Worm (Caenorhabditis elegans) whole organism, late embryonic: ENCODE measurements around the gene F35F10.14.

ENCODE experiments used
- C38D4.7 ChIP-seq: fragments of 200-800 bp; sonication (Bioruptor generic); optimal IDR thresholded peaks from 2 replicates; lab custom pipeline; 2018; ENCODE audit warnings: mild to moderate bottlenecking, missing genetic modification characterization, moderate library complexity, missing compliant biosample characterization
- F13H6.1 ChIP-seq: sonication (generic microtip); optimal IDR thresholded peaks from 2 replicates; lab custom pipeline; 2016; ENCODE audit warnings: missing genetic modification characterization, missing compliant biosample characterization
- ceh-19 ChIP-seq: fragments of 200-800 bp; sonication (Bioruptor generic); optimal IDR thresholded peaks from 2 replicates; lab custom pipeline; 2018; ENCODE audit warnings: mild to moderate bottlenecking, missing genetic modification characterization, missing compliant biosample characterization
- ceh-45 ChIP-seq: fragments of 200-800 bp; sonication (Bioruptor generic); IDR thresholded peaks from 2 replicates; pipeline ENCODE4 v1.3.6; 2022; ENCODE audit warnings: missing genetic modification reagents, missing genetic modification characterization, missing compliant biosample characterization
- ceh-6 ChIP-seq: fragments of 200-800 bp; sonication (Bioruptor generic); optimal IDR thresholded peaks from 2 replicates; lab custom pipeline; 2018; ENCODE audit warnings: mild to moderate bottlenecking, missing genetic modification characterization, missing compliant biosample characterization
- dmd-4 ChIP-seq: sonication (generic microtip); optimal IDR thresholded peaks from 2 replicates; lab custom pipeline; 2016; ENCODE audit warnings: borderline replicate concordance, missing genetic modification characterization, missing compliant biosample characterization
- elt-2 ChIP-seq: sonication (generic microtip); optimal IDR thresholded peaks from 2 replicates; lab custom pipeline; 2016; ENCODE audit warnings: missing genetic modification reagents, missing genetic modification characterization, missing compliant biosample characterization
- madf-2 ChIP-seq: sonication (generic microtip); optimal IDR thresholded peaks from 2 replicates; lab custom pipeline; 2017; ENCODE audit warnings: missing genetic modification characterization, missing compliant biosample characterization
- nfya-1 ChIP-seq: sonication (generic microtip); optimal IDR thresholded peaks from 2 replicates; lab custom pipeline; 2017; ENCODE audit warnings: missing genetic modification characterization, mild to moderate bottlenecking, missing compliant biosample characterization, antibody characterized with exemption, moderate library complexity
- pqm-1 ChIP-seq: sonication (generic microtip); optimal IDR thresholded peaks from 2 replicates; lab custom pipeline; 2016; ENCODE audit warnings: missing genetic modification characterization, missing compliant biosample characterization
- rnt-1 ChIP-seq: sonication (generic microtip); optimal IDR thresholded peaks from 2 replicates; lab custom pipeline; 2016; ENCODE audit warnings: missing genetic modification characterization, missing compliant biosample characterization
- tbx-7 ChIP-seq: sonication (generic microtip); optimal IDR thresholded peaks from 2 replicates; lab custom pipeline; 2016; ENCODE audit warnings: missing genotype, missing genetic modification characterization, missing compliant biosample characterization

- TF ChIP-seq ceh-6 (GFP tag; lab: Kevin White, UChicago) (no peak), nfya-1 (tag; lab: Kevin White, UChicago) (no peak), pqm-1 (tag; lab: Kevin White, UChicago) (no peak), ceh-19 (GFP tag; lab: Kevin White, UChicago) (no peak), elt-2 (tag; lab: Kevin White, UChicago) (no peak), F13H6.1 (tag; lab: Kevin White, UChicago) (no peak), C38D4.7 (GFP tag; lab: Kevin White, UChicago) (no peak), dmd-4 (tag; lab: Kevin White, UChicago) (no peak), tbx-7 (tag; lab: Kevin White, UChicago) (no peak), rnt-1 (tag; lab: Kevin White, UChicago) (no peak), ceh-45 (GFP tag; lab: Robert Waterston, UW) (no peak), madf-2 (tag; lab: Kevin White, UChicago) (no peak)
These were observed 41.7 kb upstream of the F35F10.14 start for ce11 chrV:3361633-3362032.
